Worm (Caenorhabditis elegans): ENCODE measurements around the gene sre-38.

ce11 chrII:12485060-12485459, 27.7 kb downstream of the sre-38 start, which contains the start of gene F15A4.10:
- no peak for TF ChIP-seq ztf-11 (tag; optimal IDR thresholded peaks at IDR 0.05)
- no peak for TF ChIP-seq mml-1 (tag; optimal IDR thresholded peaks at IDR 0.05)
- no peak for TF ChIP-seq snpc-4 (tag; optimal IDR thresholded peaks at IDR 0.05)
- no peak for TF ChIP-seq nhr-25 (tag; optimal IDR thresholded peaks at IDR 0.05)

Measured in whole organism, L3 larva.